Fruit fly (Drosophila melanogaster) S2 (cell line): Measurements from ENCODE around the gene TwdlZ.
A peak's percentile ranks its signal among the peaks of the same experiment; 100 is the strongest.

Source experiments
- CG8478 ChIP-seq: fragments of >200 bp; optimal IDR thresholded peaks from 2 replicates; lab custom pipeline; 2018
- CTCF ChIP-seq, 2 experiments: fragments of >200 bp; optimal IDR thresholded peaks; 2 replicates each; lab custom pipeline; 2018

TwdlZ gene

dm6 chrX:16737878-16738277 is at the start of gene TwdlZ:
TSS of gene TwdlZ (plus strand) at chrX:16738178.
- TF ChIP-seq CTCF (optimal IDR thresholded peaks at IDR 0.05; lab: Kevin White, UChicago) (no peak), CG8478 (no peak)

dm6 chrX:16689339-16689738 is 48.6 kb upstream of the TwdlZ start:
- TF ChIP-seq CG8478 (no peak), CTCF (optimal IDR thresholded peaks at IDR 0.05; lab: Kevin White, UChicago) (no peak)

dm6 chrX:16689966-16690365 is 48.0 kb upstream of the TwdlZ start:
- TF ChIP-seq CG8478 (no peak), CTCF (optimal IDR thresholded peaks at IDR 0.05; lab: Kevin White, UChicago) (no peak)

- TF ChIP-seq CG8478 (no peak), CTCF (optimal IDR thresholded peaks at IDR 0.05; lab: Kevin White, UChicago) (no peak)
Observed at dm6 chrX:16690499-16690898, 47.5 kb upstream of the TwdlZ start.

dm6 chrX:16691440-16691839 is 46.5 kb upstream of the TwdlZ start:
- no peak for TF ChIP-seq CTCF (optimal IDR thresholded peaks at IDR 0.05; lab: Kevin White, UChicago)
- no peak for TF ChIP-seq CG8478

dm6 chrX:16692325-16692724 is 45.7 kb upstream of the TwdlZ start:
- no peak for TF ChIP-seq CTCF (optimal IDR thresholded peaks at IDR 0.05; lab: Kevin White, UChicago)
- no peak for TF ChIP-seq CG8478

- TF ChIP-seq CTCF (optimal IDR thresholded peaks at IDR 0.05; lab: Kevin White, UChicago) (no peak), CG8478 (no peak)
Observed at dm6 chrX:16693805-16694387, 44.1 kb upstream of the TwdlZ start.

dm6 chrX:16694477-16694876 is 43.5 kb upstream of the TwdlZ start:
- no peak for TF ChIP-seq CG8478
- TF ChIP-seq CTCF (optimal IDR thresholded peaks at IDR 0.05; lab: Kevin White, UChicago): no peak

dm6 chrX:16694959-16695358 is 43.0 kb upstream of the TwdlZ start, which contains the start of gene Septin4:
TSS of gene Septin4 (minus strand) at chrX:16695173.
- TF ChIP-seq CG8478 (no peak), CTCF (optimal IDR thresholded peaks at IDR 0.05; lab: Kevin White, UChicago) (no peak)

- no peak for TF ChIP-seq CG8478
- peak in 1 of 2 experiments; percentile 23 for TF ChIP-seq CTCF (optimal IDR thresholded peaks at IDR 0.05; lab: Kevin White, UChicago)
Observed at dm6 chrX:16695658-16696181, 42.3 kb upstream of the TwdlZ start, which contains the start of gene CG4678. TSS of gene CG4678 (plus strand) at chrX:16696131.

- TF ChIP-seq CTCF (optimal IDR thresholded peaks at IDR 0.05; lab: Kevin White, UChicago): no peak
- no peak for TF ChIP-seq CG8478
Observed at dm6 chrX:16696614-16697519, 41.1 kb upstream of the TwdlZ start.

- TF ChIP-seq CG8478 (no peak), CTCF (optimal IDR thresholded peaks at IDR 0.05; lab: Kevin White, UChicago) (no peak)
Observed at dm6 chrX:16697882-16698571, 40.0 kb upstream of the TwdlZ start.

dm6 chrX:16700070-16700469 is 37.9 kb upstream of the TwdlZ start, which contains the start of gene CG9676:
TSS of gene CG9676 (minus strand) at chrX:16700170.
- TF ChIP-seq CG8478: no peak
- TF ChIP-seq CTCF (optimal IDR thresholded peaks at IDR 0.05; lab: Kevin White, UChicago): no peak

- TF ChIP-seq CTCF (optimal IDR thresholded peaks at IDR 0.05; lab: Kevin White, UChicago) (no peak), CG8478 (no peak)
Observed at dm6 chrX:16701941-16702340, 36.0 kb upstream of the TwdlZ start, which contains the start of gene sphe. TSS of gene sphe (minus strand) at chrX:16701972.

dm6 chrX:16703747-16704146 is 34.2 kb upstream of the TwdlZ start, which contains the start of the genes CG9673 and CG4653:
TSS of gene CG9673 (minus strand) at chrX:16703884.
TSS of gene CG4653 (plus strand) at chrX:16704081.
- TF ChIP-seq CTCF (optimal IDR thresholded peaks at IDR 0.05; lab: Kevin White, UChicago): no peak
- TF ChIP-seq CG8478: no peak
